Worm (Caenorhabditis elegans): ENCODE measurements around the gene M05D6.9.

Gene M05D6.9

ce11 chrII:8485603-8486002 lies 8.5 kb upstream of the M05D6.9 start, which contains the start of gene gbh-2:
gbh-2 (plus strand) TSS chrII:8485879.
- TF ChIP-seq ama-1 (optimal IDR thresholded peaks at IDR 0.05): no peak
- TF ChIP-seq tbx-11 (GFP tag; IDR thresholded peaks at IDR 0.05): no peak
- TF ChIP-seq ceh-13 (GFP tag; optimal IDR thresholded peaks at IDR 0.05): no peak
- no peak for TF ChIP-seq flt-1 (GFP tag; IDR thresholded peaks at IDR 0.05)

DNA sequence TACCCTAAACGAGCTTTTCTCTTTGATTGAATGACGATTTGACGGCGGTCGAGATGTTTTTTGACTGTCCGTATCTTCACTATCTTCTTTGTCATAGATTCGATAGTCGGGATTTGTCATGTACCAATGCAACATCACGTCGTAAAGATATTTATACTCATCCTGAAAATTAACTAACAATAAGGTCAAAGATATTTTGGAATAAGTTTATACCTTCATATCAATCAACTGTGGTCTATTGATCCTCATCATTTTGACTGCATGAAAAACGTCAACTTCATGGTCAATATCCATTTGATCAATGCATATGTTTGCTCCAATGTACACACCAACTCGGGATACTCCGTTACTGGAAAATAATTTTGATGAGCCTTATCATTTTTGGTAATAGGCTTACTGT lies 6.0 kb upstream of the M05D6.9 start:
- TF ChIP-seq pes-1 (GFP tag; IDR thresholded peaks at IDR 0.05) (no peak), B0310.2 (tag; optimal IDR thresholded peaks at IDR 0.05) (no peak), scrt-1 (GFP tag; IDR thresholded peaks at IDR 0.05) (no peak), hmbx-1 (tag; optimal IDR thresholded peaks at IDR 0.05) (no peak)

- no peak for TF ChIP-seq pes-1 (GFP tag; IDR thresholded peaks at IDR 0.05)
Measured at ce11 chrII:8496184-8496583, 2.1 kb downstream of the M05D6.9 start.

DNA sequence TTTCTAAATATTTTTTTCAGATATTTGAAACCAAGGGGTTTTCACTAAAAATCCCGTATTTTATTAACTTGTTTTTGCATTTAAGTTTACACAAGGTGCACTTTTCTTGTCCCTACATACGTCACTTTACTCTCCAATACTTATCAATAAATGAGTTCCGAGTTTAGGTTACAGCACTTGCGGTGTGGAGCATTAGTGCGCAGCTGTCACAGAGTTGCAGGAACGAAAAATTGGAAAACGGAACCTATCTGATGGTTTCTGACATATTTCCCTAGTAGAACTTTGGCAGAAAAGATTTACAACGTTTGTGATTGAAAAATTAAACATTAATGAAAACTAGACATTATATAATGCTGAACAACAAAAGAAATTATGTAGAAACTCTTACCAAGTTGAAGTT lies 4.1 kb downstream of the M05D6.9 start:
- TF ChIP-seq ceh-13 (GFP tag; optimal IDR thresholded peaks at IDR 0.05) (no peak), flt-1 (GFP tag; IDR thresholded peaks at IDR 0.05) (no peak), ama-1 (optimal IDR thresholded peaks at IDR 0.05) (no peak), hnd-1 (tag; optimal IDR thresholded peaks at IDR 0.05) (no peak), pes-1 (GFP tag; IDR thresholded peaks at IDR 0.05) (no peak), aly-1 (tag; optimal IDR thresholded peaks at IDR 0.05) (no peak)

ce11 chrII:8499021-8499420 lies 4.9 kb downstream of the M05D6.9 start:
- no peak for TF ChIP-seq flt-1 (GFP tag; IDR thresholded peaks at IDR 0.05)
- TF ChIP-seq hmbx-1 (tag; optimal IDR thresholded peaks at IDR 0.05): no peak
- no peak for TF ChIP-seq ceh-13 (GFP tag; optimal IDR thresholded peaks at IDR 0.05)
- TF ChIP-seq scrt-1 (GFP tag; IDR thresholded peaks at IDR 0.05): no peak
- TF ChIP-seq F13C5.2 (tag; optimal IDR thresholded peaks at IDR 0.05): no peak
- no peak for TF ChIP-seq hmg-4 (GFP tag; optimal IDR thresholded peaks at IDR 0.05)
- no peak for TF ChIP-seq ceh-36 (tag; optimal IDR thresholded peaks at IDR 0.05)
- TF ChIP-seq tra-4 (tag; optimal IDR thresholded peaks at IDR 0.05): no peak
- TF ChIP-seq ets-7 (tag; optimal IDR thresholded peaks at IDR 0.05): no peak
- TF ChIP-seq ama-1 (optimal IDR thresholded peaks at IDR 0.05): no peak
- no peak for TF ChIP-seq aly-1 (tag; optimal IDR thresholded peaks at IDR 0.05)
- no peak for TF ChIP-seq B0310.2 (tag; optimal IDR thresholded peaks at IDR 0.05)
- no peak for TF ChIP-seq hnd-1 (tag; optimal IDR thresholded peaks at IDR 0.05)
- TF ChIP-seq tbx-11 (GFP tag; IDR thresholded peaks at IDR 0.05): no peak
- no peak for TF ChIP-seq tbx-37 (GFP tag; conservative IDR thresholded peaks at IDR 0.05)
- no peak for TF ChIP-seq sea-1 (GFP tag; conservative IDR thresholded peaks at IDR 0.05)
- no peak for TF ChIP-seq pes-1 (GFP tag; IDR thresholded peaks at IDR 0.05)

DNA sequence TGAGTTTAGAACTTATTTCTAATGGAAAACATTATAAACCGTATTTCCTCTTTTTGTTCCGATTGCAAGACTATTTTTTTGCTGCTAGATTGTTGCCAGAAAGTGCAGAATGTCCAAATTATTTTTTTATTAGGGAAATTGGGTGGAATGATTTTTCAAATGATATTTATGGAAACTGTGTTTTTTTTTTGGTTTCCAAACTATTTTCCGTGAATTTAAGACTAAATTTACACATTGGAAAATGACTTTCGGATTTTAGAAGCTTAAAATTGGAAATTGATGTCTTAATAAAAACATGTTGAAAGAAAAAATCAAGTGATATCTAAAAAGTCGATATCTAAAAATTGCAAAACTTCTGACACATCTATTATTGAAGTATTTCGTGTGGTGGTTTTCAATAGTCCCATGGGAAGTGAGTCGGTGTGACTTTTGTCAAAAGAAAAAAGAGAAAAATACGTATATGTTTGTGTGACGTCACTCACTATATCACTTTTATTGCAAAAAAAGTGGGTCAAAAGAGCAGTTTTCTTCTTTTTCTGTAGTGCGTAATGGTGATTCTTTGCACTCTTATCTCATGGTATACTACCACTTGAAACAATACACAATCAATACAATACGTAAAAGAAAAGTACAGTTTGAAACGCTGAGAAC lies 10.1 kb downstream of the M05D6.9 start:
- TF ChIP-seq ceh-36 (tag; optimal IDR thresholded peaks at IDR 0.05) (no peak), aly-1 (tag; optimal IDR thresholded peaks at IDR 0.05) (no peak), hmbx-1 (tag; optimal IDR thresholded peaks at IDR 0.05) (no peak), B0310.2 (tag; optimal IDR thresholded peaks at IDR 0.05) (no peak), sea-1 (GFP tag; conservative IDR thresholded peaks at IDR 0.05) (no peak), flt-1 (GFP tag; IDR thresholded peaks at IDR 0.05) (no peak), F13C5.2 (tag; optimal IDR thresholded peaks at IDR 0.05) (no peak), tbx-37 (GFP tag; conservative IDR thresholded peaks at IDR 0.05) (no peak), ets-7 (tag; optimal IDR thresholded peaks at IDR 0.05) (no peak), ama-1 (optimal IDR thresholded peaks at IDR 0.05) (no peak), scrt-1 (GFP tag; IDR thresholded peaks at IDR 0.05) (no peak), tbx-11 (GFP tag; IDR thresholded peaks at IDR 0.05) (no peak), ceh-13 (GFP tag; optimal IDR thresholded peaks at IDR 0.05) (no peak), hmg-4 (GFP tag; optimal IDR thresholded peaks at IDR 0.05) (no peak), tra-4 (tag; optimal IDR thresholded peaks at IDR 0.05) (no peak), hnd-1 (tag; optimal IDR thresholded peaks at IDR 0.05) (no peak), pes-1 (GFP tag; IDR thresholded peaks at IDR 0.05) (no peak)

DNA sequence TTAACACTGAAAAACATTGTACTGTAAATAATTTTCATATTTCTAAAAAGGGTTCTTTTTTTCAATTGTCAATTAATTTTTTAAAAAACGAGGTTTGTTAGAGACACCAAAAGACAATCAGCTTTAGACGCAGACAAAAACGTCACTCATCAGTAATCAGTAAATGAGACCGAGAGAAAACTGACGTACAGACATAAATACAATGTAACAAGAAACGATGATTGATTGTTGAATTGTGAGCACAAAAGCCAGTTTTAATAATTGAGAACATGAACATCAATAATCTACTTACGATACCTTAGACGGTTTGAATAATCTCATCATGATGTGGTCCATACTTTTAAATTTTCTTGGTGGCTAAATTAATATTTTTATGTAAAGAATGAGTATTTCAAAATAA lies 12.7 kb downstream of the M05D6.9 start:
- TF ChIP-seq sea-1 (GFP tag; conservative IDR thresholded peaks at IDR 0.05) (no peak), scrt-1 (GFP tag; IDR thresholded peaks at IDR 0.05) (no peak), ceh-36 (tag; optimal IDR thresholded peaks at IDR 0.05) (no peak), ceh-13 (GFP tag; optimal IDR thresholded peaks at IDR 0.05) (no peak), aly-1 (tag; optimal IDR thresholded peaks at IDR 0.05) (no peak), flt-1 (GFP tag; IDR thresholded peaks at IDR 0.05) (no peak)

DNA sequence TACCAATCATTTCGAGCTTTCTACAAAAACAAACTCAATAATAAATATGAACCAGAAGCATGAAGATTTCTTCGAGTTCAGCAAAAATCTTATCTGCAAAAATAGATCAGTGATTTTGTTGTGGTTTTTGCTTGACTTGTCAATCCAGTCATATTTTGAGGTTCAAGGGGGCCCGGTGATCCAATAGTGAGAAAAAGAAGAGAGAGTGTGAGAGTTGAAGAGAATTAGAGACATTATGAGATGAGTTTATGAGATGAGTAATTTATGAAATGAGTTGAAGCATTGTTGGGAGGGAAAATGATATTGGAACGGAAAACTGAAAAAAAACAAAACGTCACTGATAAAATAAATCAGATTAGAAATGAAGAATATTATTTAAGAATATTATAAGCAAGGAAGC lies 14.9 kb downstream of the M05D6.9 start, which contains the start of gene T13H5.1:
TSS of gene T13H5.1 (minus strand) at position 101 of the 400 bp plus-strand sequence.
- TF ChIP-seq B0310.2 (tag; optimal IDR thresholded peaks at IDR 0.05) (no peak), ceh-36 (tag; optimal IDR thresholded peaks at IDR 0.05) (no peak), tra-4 (tag; optimal IDR thresholded peaks at IDR 0.05) (no peak), flt-1 (GFP tag; IDR thresholded peaks at IDR 0.05) (no peak), sea-1 (GFP tag; conservative IDR thresholded peaks at IDR 0.05) (no peak), ets-7 (tag; optimal IDR thresholded peaks at IDR 0.05) (no peak), pes-1 (GFP tag; IDR thresholded peaks at IDR 0.05) (no peak), hnd-1 (tag; optimal IDR thresholded peaks at IDR 0.05) (no peak), ama-1 (optimal IDR thresholded peaks at IDR 0.05) (no peak), hmg-4 (GFP tag; optimal IDR thresholded peaks at IDR 0.05) (no peak), tbx-11 (GFP tag; IDR thresholded peaks at IDR 0.05) (no peak), tbx-37 (GFP tag; conservative IDR thresholded peaks at IDR 0.05) (no peak), hmbx-1 (tag; optimal IDR thresholded peaks at IDR 0.05) (no peak), ceh-13 (GFP tag; optimal IDR thresholded peaks at IDR 0.05) (no peak), scrt-1 (GFP tag; IDR thresholded peaks at IDR 0.05) (no peak), F13C5.2 (tag; optimal IDR thresholded peaks at IDR 0.05) (no peak)
